Fruit fly (Drosophila melanogaster) whole organism, pupa: ENCODE results near the gene JMJD6.

ENCODE experiments used
- CG10348 ChIP-seq: fragments of 200-800 bp; sonication (Bioruptor generic); IDR thresholded peaks from 2 replicates; pipeline ENCODE4 v1.3.6; 2022; ENCODE audit warnings: missing biosample characterization, missing genetic modification characterization
- CG12605 ChIP-seq: fragments of 200-800 bp; sonication (Bioruptor generic); IDR thresholded peaks from 2 replicates; pipeline ENCODE4 v1.3.6; 2022; ENCODE audit warnings: missing biosample characterization, missing genetic modification characterization
- CG13204 ChIP-seq: fragments of 200-800 bp; sonication (Bioruptor generic); optimal IDR thresholded peaks from 2 replicates; lab custom pipeline; 2018; ENCODE audit warnings: missing biosample characterization, mild to moderate bottlenecking, missing genetic modification characterization, moderate library complexity
- CG14655 ChIP-seq: fragments of 200-800 bp; sonication (Bioruptor generic); optimal IDR thresholded peaks from 3 replicates; lab custom pipeline; 2017; ENCODE audit warnings: mild to moderate bottlenecking, missing biosample characterization, missing genetic modification reagents, missing genetic modification characterization
- CG15710 ChIP-seq: fragments of 200-800 bp; sonication (Bioruptor generic); optimal IDR thresholded peaks from 2 replicates; lab custom pipeline; 2018; ENCODE audit warnings: missing biosample characterization, mild to moderate bottlenecking, missing genetic modification characterization, moderate library complexity
- CG17806 ChIP-seq: fragments of 200-800 bp; sonication (Bioruptor generic); optimal IDR thresholded peaks from 2 replicates; lab custom pipeline; 2018; ENCODE audit warnings: missing biosample characterization, mild to moderate bottlenecking, missing genetic modification characterization, moderate library complexity
- CG32121 ChIP-seq: fragments of 200-800 bp; sonication (Bioruptor generic); IDR thresholded peaks from 2 replicates; pipeline ENCODE4 v1.3.6; 2022; ENCODE audit warnings: missing biosample characterization, missing genetic modification characterization
- CG34367 ChIP-seq: fragments of 200-800 bp; sonication (Bioruptor generic); optimal IDR thresholded peaks from 2 replicates; lab custom pipeline; 2018; ENCODE audit warnings: missing biosample characterization, mild to moderate bottlenecking, missing genetic modification characterization
- CG4496 ChIP-seq: fragments of 200-800 bp; sonication (Bioruptor generic); IDR thresholded peaks from 3 replicates; pipeline ENCODE4 v1.3.6; 2022; ENCODE audit warnings: missing biosample characterization, missing genetic modification characterization
- CG8159 ChIP-seq: fragments of 200-800 bp; sonication (Bioruptor generic); optimal IDR thresholded peaks from 3 replicates; lab custom pipeline; 2018; ENCODE audit warnings: missing biosample characterization, mild to moderate bottlenecking, missing genetic modification characterization, moderate library complexity
- CG8301 ChIP-seq: fragments of 200-800 bp; sonication (Bioruptor generic); optimal IDR thresholded peaks from 2 replicates; lab custom pipeline; 2018; ENCODE audit warnings: missing biosample characterization, mild to moderate bottlenecking, missing genetic modification characterization
- CG9948 ChIP-seq: fragments of 200-800 bp; sonication (Bioruptor generic); optimal IDR thresholded peaks from 2 replicates; lab custom pipeline; 2018; ENCODE audit warnings: missing biosample characterization, mild to moderate bottlenecking, missing genetic modification characterization, moderate library complexity
- D1 ChIP-seq: fragments of 200-800 bp; sonication (Bioruptor generic); optimal IDR thresholded peaks from 2 replicates; lab custom pipeline; 2018; ENCODE audit warnings: missing biosample characterization, mild to moderate bottlenecking, missing genetic modification characterization, moderate library complexity
- EcR ChIP-seq: fragments of 200-800 bp; sonication (Bioruptor generic); optimal IDR thresholded peaks from 3 replicates; lab custom pipeline; 2019; ENCODE audit warnings: missing biosample characterization, missing genetic modification characterization, mild to moderate bottlenecking, moderate library complexity, missing genetic modification reagents
- Ets98B ChIP-seq: fragments of 200-800 bp; sonication (Bioruptor generic); IDR thresholded peaks from 2 replicates; pipeline ENCODE4 v1.3.6; 2022; ENCODE audit warnings: missing biosample characterization, missing genetic modification characterization
- Pif1A ChIP-seq: fragments of 200-800 bp; sonication (Bioruptor generic); optimal IDR thresholded peaks from 3 replicates; lab custom pipeline; 2016; ENCODE audit warnings: missing biosample characterization, missing genetic modification characterization
- Pif1B ChIP-seq: fragments of 200-800 bp; sonication (Bioruptor generic); optimal IDR thresholded peaks from 3 replicates; lab custom pipeline; 2016; ENCODE audit warnings: missing biosample characterization, missing genetic modification characterization
- Snoo ChIP-seq: fragments of 200-800 bp; sonication (Bioruptor generic); optimal IDR thresholded peaks from 3 replicates; lab custom pipeline; 2017; ENCODE audit warnings: missing biosample characterization, mild to moderate bottlenecking, missing genetic modification characterization, inconsistent platforms
- fd96Ca ChIP-seq: fragments of 200-800 bp; sonication (Bioruptor generic); IDR thresholded peaks from 3 replicates; pipeline ENCODE4 v1.3.6; 2022; ENCODE audit warnings: missing biosample characterization, missing genetic modification characterization
- gl ChIP-seq: fragments of 200-800 bp; sonication (Bioruptor generic); optimal IDR thresholded peaks from 2 replicates; lab custom pipeline; 2018; ENCODE audit warnings: missing biosample characterization, mild to moderate bottlenecking, missing genetic modification characterization
- rn ChIP-seq: fragments of 200-800 bp; sonication (Bioruptor generic); IDR thresholded peaks from 2 replicates; pipeline ENCODE4 v1.3.6; 2022; ENCODE audit warnings: missing biosample characterization, missing genetic modification characterization

The JMJD6 gene

dm6 chr3R:22357942-22358341 lies 4.2 kb downstream of the JMJD6 start:
- TF ChIP-seq Snoo (tag; lab: Kevin White, UChicago) (no peak), fd96Ca (GFP tag; lab: Robert Waterston, UW) (no peak), CG8159 (no peak), Pif1A (no peak), gl (no peak), CG32121 (no peak), CG17806 (tag; lab: Kevin White, UChicago) (no peak), CG10348 (GFP tag; lab: Robert Waterston, UW) (no peak), Pif1B (GFP tag; lab: Kevin White, UChicago) (no peak), CG4496 (GFP tag; lab: Robert Waterston, UW) (no peak), CG12605 (no peak)

- TF ChIP-seq D1 (tag; lab: Kevin White, UChicago) (no peak), CG14655 (GFP tag; lab: Kevin White, UChicago) (no peak), rn (no peak), EcR (GFP tag; lab: Kevin White, UChicago) (peak; percentile 79), CG12605 (no peak), Snoo (tag; lab: Kevin White, UChicago) (peak; percentile 8)
Observed at dm6 chr3R:22356464-22357410, 5.4 kb downstream of the JMJD6 start, which contains the start of gene Sar1. Gene Sar1 (plus strand): TSS chr3R:22356685.

DNA sequence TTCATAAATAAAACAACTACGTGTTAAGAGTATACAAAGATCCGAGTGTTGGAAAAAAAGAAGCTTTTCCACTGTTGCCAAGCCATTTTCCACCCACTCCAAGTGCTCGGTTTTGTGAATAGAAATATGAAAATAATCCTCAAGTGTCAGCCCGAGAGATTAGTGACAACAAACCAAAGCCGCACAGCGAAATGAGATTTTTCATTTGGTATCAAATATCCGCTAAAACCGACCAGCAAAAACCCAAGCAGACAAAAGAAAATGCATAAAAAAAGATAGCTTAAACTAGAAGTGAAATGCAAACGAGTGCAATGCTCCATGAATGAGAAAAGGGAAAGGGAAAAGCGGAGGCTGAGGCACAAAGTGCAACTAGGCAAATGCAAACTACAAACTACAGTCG lies 10.8 kb downstream of the JMJD6 start, which contains the start of gene rdhB:
TSS of gene rdhB (plus strand) at position 301 of the 400 bp plus-strand sequence.
- TF ChIP-seq CG15710 (tag; lab: Kevin White, UChicago) (no peak), CG8159 (no peak), Pif1A (no peak), gl (no peak), CG14655 (GFP tag; lab: Kevin White, UChicago) (no peak), Ets98B (GFP tag; lab: Robert Waterston, UW) (no peak), Pif1B (GFP tag; lab: Kevin White, UChicago) (no peak), CG17806 (tag; lab: Kevin White, UChicago) (no peak), CG10348 (GFP tag; lab: Robert Waterston, UW) (no peak), fd96Ca (GFP tag; lab: Robert Waterston, UW) (no peak), CG8301 (tag; lab: Kevin White, UChicago) (no peak), Snoo (tag; lab: Kevin White, UChicago) (no peak), CG9948 (tag; lab: Kevin White, UChicago) (no peak), EcR (GFP tag; lab: Kevin White, UChicago) (no peak), CG32121 (no peak)

- TF ChIP-seq CG14655 (GFP tag; lab: Kevin White, UChicago) = no peak
- TF ChIP-seq CG8301 (tag; lab: Kevin White, UChicago) = no peak
- no peak for TF ChIP-seq Ets98B (GFP tag; lab: Robert Waterston, UW)
- TF ChIP-seq CG8159 = no peak
- no peak for TF ChIP-seq CG12605
- TF ChIP-seq CG17806 (tag; lab: Kevin White, UChicago) = no peak
- TF ChIP-seq CG34367 (tag; lab: Kevin White, UChicago) = no peak
- TF ChIP-seq CG10348 (GFP tag; lab: Robert Waterston, UW) = no peak
- TF ChIP-seq CG32121 = no peak
- no peak for TF ChIP-seq Snoo (tag; lab: Kevin White, UChicago)
- TF ChIP-seq CG4496 (GFP tag; lab: Robert Waterston, UW) = no peak
- no peak for TF ChIP-seq CG13204 (GFP tag; lab: Kevin White, UChicago)
- TF ChIP-seq fd96Ca (GFP tag; lab: Robert Waterston, UW) = no peak
- no peak for TF ChIP-seq EcR (GFP tag; lab: Kevin White, UChicago)
- no peak for TF ChIP-seq D1 (tag; lab: Kevin White, UChicago)
- TF ChIP-seq Pif1B (GFP tag; lab: Kevin White, UChicago) = no peak
- TF ChIP-seq gl = no peak
Observed at dm6 chr3R:22342708-22343107, 19.5 kb downstream of the JMJD6 start.

- TF ChIP-seq CG9948 (tag; lab: Kevin White, UChicago) = no peak
- no peak for TF ChIP-seq Ets98B (GFP tag; lab: Robert Waterston, UW)
- no peak for TF ChIP-seq CG8159
- no peak for TF ChIP-seq Pif1B (GFP tag; lab: Kevin White, UChicago)
- no peak for TF ChIP-seq CG34367 (tag; lab: Kevin White, UChicago)
- TF ChIP-seq CG12605 = no peak
- no peak for TF ChIP-seq CG10348 (GFP tag; lab: Robert Waterston, UW)
- no peak for TF ChIP-seq Pif1A
- no peak for TF ChIP-seq D1 (tag; lab: Kevin White, UChicago)
- no peak for TF ChIP-seq CG32121
- TF ChIP-seq CG13204 (GFP tag; lab: Kevin White, UChicago) = no peak
Observed at dm6 chr3R:22342151-22342550, 20.0 kb downstream of the JMJD6 start, which contains the start of gene CG5386. Gene CG5386 (minus strand): TSS chr3R:22342251.

- TF ChIP-seq CG17806 (tag; lab: Kevin White, UChicago) (no peak), CG14655 (GFP tag; lab: Kevin White, UChicago) (no peak), CG15710 (tag; lab: Kevin White, UChicago) (no peak), CG13204 (GFP tag; lab: Kevin White, UChicago) (no peak), CG8159 (no peak), CG12605 (no peak), CG9948 (tag; lab: Kevin White, UChicago) (no peak), Snoo (tag; lab: Kevin White, UChicago) (no peak), CG32121 (no peak), D1 (tag; lab: Kevin White, UChicago) (no peak), Ets98B (GFP tag; lab: Robert Waterston, UW) (no peak), CG8301 (tag; lab: Kevin White, UChicago) (no peak), fd96Ca (GFP tag; lab: Robert Waterston, UW) (no peak), rn (no peak), CG10348 (GFP tag; lab: Robert Waterston, UW) (no peak), Pif1A (no peak), gl (no peak), Pif1B (GFP tag; lab: Kevin White, UChicago) (no peak)
- TF ChIP-seq, all 21 proteins: peak for 0
Observed at dm6 chr3R:22341652-22342051, 20.5 kb downstream of the JMJD6 start.
